Worm (Caenorhabditis elegans): ENCODE measurements around the gene F57C2.5.

DNA sequence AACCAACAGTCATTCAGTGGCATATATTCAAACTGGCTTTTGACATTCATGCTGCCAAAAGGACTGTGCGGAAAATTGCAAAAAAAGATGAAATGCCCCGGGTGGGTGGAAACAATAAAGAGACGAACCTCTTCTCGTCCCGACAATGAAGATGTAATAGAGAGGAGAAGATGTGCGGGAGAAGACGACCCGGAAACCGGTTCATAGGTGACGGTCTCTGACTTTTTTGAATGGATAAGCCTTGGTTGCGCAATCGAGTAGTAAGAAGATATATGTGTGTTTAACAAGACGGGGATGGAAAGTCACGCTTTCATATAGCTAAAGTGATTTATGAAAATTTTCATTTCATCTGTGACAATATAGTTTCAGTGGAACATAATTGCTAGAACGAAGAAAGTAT lies 47.3 kb downstream of the F57C2.5 start:
- TF ChIP-seq hmg-20 (GFP tag; IDR thresholded peaks at IDR 0.05) (no peak), pha-4 (tag; optimal IDR thresholded peaks at IDR 0.05) (no peak), die-1 (tag; optimal IDR thresholded peaks at IDR 0.05) (no peak)

Measured in whole organism, young adult.